Worm (Caenorhabditis elegans) whole organism, mixed stage, embryonic: ENCODE results near the gene scl-19.

ENCODE experiments used
- elt-3 ChIP-seq: fragments of 150-350 bp; optimal IDR thresholded peaks from 2 replicates; lab custom pipeline; 2014; ENCODE audit warnings: missing biosample characterization, missing genetic modification characterization
- lin-13 ChIP-seq: fragments of 150-350 bp; optimal IDR thresholded peaks from 2 replicates; lab custom pipeline; 2014; ENCODE audit warnings: missing biosample characterization, missing genetic modification characterization
- lin-32 ChIP-seq: fragments of 200-800 bp; sonication (Bioruptor generic); optimal IDR thresholded peaks from 2 replicates; lab custom pipeline; 2018; ENCODE audit warnings: mild to moderate bottlenecking, missing genetic modification characterization, missing compliant biosample characterization
- nhr-12 ChIP-seq: fragments of 150-350 bp; optimal IDR thresholded peaks from 2 replicates; lab custom pipeline; 2014; ENCODE audit warnings: missing biosample characterization, missing genetic modification characterization
- nhr-237 ChIP-seq: fragments of 150-350 bp; optimal IDR thresholded peaks from 2 replicates; lab custom pipeline; 2014; ENCODE audit warnings: missing biosample characterization, missing genetic modification characterization
- unc-39 ChIP-seq: fragments of 150-350 bp; optimal IDR thresholded peaks from 2 replicates; lab custom pipeline; 2014; ENCODE audit warnings: missing biosample characterization, missing genetic modification characterization
- unc-62 ChIP-seq: fragments of 150-350 bp; optimal IDR thresholded peaks from 2 replicates; lab custom pipeline; 2014; ENCODE audit warnings: missing biosample characterization, missing genetic modification reagents, missing genetic modification characterization
- ztf-11 ChIP-seq: fragments of 150-350 bp; optimal IDR thresholded peaks from 2 replicates; lab custom pipeline; 2014; ENCODE audit warnings: missing biosample characterization, missing genetic modification characterization

- TF ChIP-seq elt-3, result no peak
- TF ChIP-seq nhr-12 (tag; lab: Kevin White, UChicago), result no peak
- no peak for TF ChIP-seq nhr-237
- TF ChIP-seq lin-13 (tag; lab: Kevin White, UChicago), result no peak
- no peak for TF ChIP-seq lin-32
- no peak for TF ChIP-seq unc-39 (tag; lab: Kevin White, UChicago)
- no peak for TF ChIP-seq ztf-11
- no peak for TF ChIP-seq unc-62 (GFP tag; lab: Kevin White, UChicago)
Observed at ce11 chrV:18708015-18708414, 23.8 kb upstream of the scl-19 start.
